Worm (Caenorhabditis elegans) whole organism, young adult: ENCODE results near the gene arrd-17.

Experiments used
- B0019.2 ChIP-seq: fragments of 200-800 bp; sonication (Bioruptor generic); conservative IDR thresholded peaks from 2 replicates; pipeline ENCODE4 v1.3.6; 2022; ENCODE audit warnings: missing genetic modification reagents, missing genetic modification characterization, missing compliant biosample characterization
- B0336.3 ChIP-seq: fragments of 200-800 bp; sonication (Bioruptor generic); IDR thresholded peaks from 2 replicates; pipeline ENCODE4 v1.3.6; 2022; ENCODE audit warnings: missing genetic modification characterization, missing compliant biosample characterization
- C06A6.2 ChIP-seq: fragments of 200-800 bp; sonication (Bioruptor generic); conservative IDR thresholded peaks from 2 replicates; pipeline ENCODE4 v1.3.6; 2022; ENCODE audit warnings: missing genetic modification characterization, missing compliant biosample characterization
- F37B4.10 ChIP-seq: fragments of 200-800 bp; sonication (Bioruptor generic); IDR thresholded peaks from 2 replicates; pipeline ENCODE4 v1.3.6; 2022; ENCODE audit warnings: missing genetic modification characterization, missing compliant biosample characterization
- Y53G8AR.9 ChIP-seq: fragments of 200-800 bp; sonication (Bioruptor generic); conservative IDR thresholded peaks from 2 replicates; pipeline ENCODE4 v1.3.6; 2022; ENCODE audit warnings: missing genetic modification reagents, missing genetic modification characterization, missing compliant biosample characterization
- Y95B8A.8 ChIP-seq: fragments of 200-800 bp; sonication (Bioruptor generic); IDR thresholded peaks from 2 replicates; pipeline ENCODE4 v1.3.6; 2022; ENCODE audit warnings: missing genetic modification reagents, missing genetic modification characterization, missing compliant biosample characterization
- ama-1 ChIP-seq, 3 experiments: fragments of 150-350 bp in 1 of 3; sonication (generic microtip) in 2 of 3; optimal IDR thresholded peaks; 2 replicates each; lab custom pipeline; 2014 to 2018; ENCODE audit warnings: missing biosample characterization in 2 of 3, missing genetic modification characterization in 2 of 3, missing genetic modification reagents in 2 of 3
- aptf-2 ChIP-seq: fragments of 200-800 bp; sonication (Bioruptor generic); conservative IDR thresholded peaks from 2 replicates; pipeline ENCODE4 v1.3.6; 2022; ENCODE audit warnings: missing genetic modification reagents, missing genetic modification characterization, missing compliant biosample characterization
- ceh-40 ChIP-seq: fragments of 200-800 bp; sonication (Bioruptor generic); IDR thresholded peaks from 2 replicates; pipeline ENCODE4 v1.3.6; 2022; ENCODE audit warnings: missing genetic modification characterization, missing compliant biosample characterization
- die-1 ChIP-seq: sonication (generic microtip); optimal IDR thresholded peaks from 2 replicates; lab custom pipeline; 2016; ENCODE audit warnings: missing genotype, mild to moderate bottlenecking, missing genetic modification characterization, missing compliant biosample characterization
- dox-1 ChIP-seq: fragments of 200-800 bp; sonication (Bioruptor generic); IDR thresholded peaks from 2 replicates; pipeline ENCODE4 v1.3.6; 2022; ENCODE audit warnings: missing genetic modification reagents, missing genetic modification characterization, missing compliant biosample characterization
- dpff-1 ChIP-seq: sonication (generic microtip); optimal IDR thresholded peaks from 2 replicates; lab custom pipeline; 2017; ENCODE audit warnings: mild to moderate bottlenecking, missing genetic modification characterization, missing compliant biosample characterization
- efl-1 ChIP-seq: fragments of 150-350 bp; optimal IDR thresholded peaks from 2 replicates; lab custom pipeline; 2014; ENCODE audit warnings: missing biosample characterization, missing genetic modification reagents, missing genetic modification characterization
- egrh-3 ChIP-seq: fragments of 200-800 bp; sonication (Bioruptor generic); IDR thresholded peaks from 2 replicates; pipeline ENCODE4 v1.3.6; 2022; ENCODE audit warnings: missing genetic modification reagents, missing genetic modification characterization, missing compliant biosample characterization
- ekl-4 ChIP-seq: fragments of 200-800 bp; sonication (Bioruptor generic); IDR thresholded peaks from 2 replicates; pipeline ENCODE4 v1.3.6; 2022; ENCODE audit warnings: missing genetic modification reagents, missing genetic modification characterization, missing compliant biosample characterization
- gei-17 ChIP-seq: fragments of 200-800 bp; sonication (Bioruptor generic); optimal IDR thresholded peaks from 2 replicates; lab custom pipeline; 2018; ENCODE audit warnings: mild to moderate bottlenecking, missing genetic modification characterization, missing compliant biosample characterization
- him-1 ChIP-seq: sonication (generic microtip); optimal IDR thresholded peaks from 2 replicates; lab custom pipeline; 2016; ENCODE audit warnings: missing genotype, missing genetic modification reagents, missing genetic modification characterization, missing compliant biosample characterization
- hlh-12 ChIP-seq: sonication (generic microtip); optimal IDR thresholded peaks from 2 replicates; lab custom pipeline; 2016; ENCODE audit warnings: missing genetic modification characterization, missing compliant biosample characterization
- hsf-1 ChIP-seq: fragments of 200-800 bp; sonication (Bioruptor generic); IDR thresholded peaks from 2 replicates; pipeline ENCODE4 v1.3.6; 2022; ENCODE audit warnings: missing genetic modification reagents, missing genetic modification characterization, missing compliant biosample characterization
- lag-1 ChIP-seq: fragments of 200-800 bp; sonication (Bioruptor generic); IDR thresholded peaks from 2 replicates; pipeline ENCODE4 v1.3.6; 2022; ENCODE audit warnings: missing genetic modification reagents, missing genetic modification characterization, missing compliant biosample characterization
- let-607 ChIP-seq, 2 experiments: fragments of 200-800 bp in 1 of 2; sonication (Bioruptor generic) in 1 of 2; sonication (generic microtip) in 1 of 2; optimal IDR thresholded peaks; 2 replicates each; lab custom pipeline; 2016 to 2018; ENCODE audit warnings: mild to moderate bottlenecking in 2 of 2, missing compliant biosample characterization in 2 of 2, missing genetic modification characterization in 2 of 2, moderate library complexity in 2 of 2, missing genotype in 1 of 2
- lin-26 ChIP-seq: fragments of 200-800 bp; sonication (Bioruptor generic); IDR thresholded peaks from 2 replicates; pipeline ENCODE4 v1.3.6; 2022; ENCODE audit warnings: missing genetic modification reagents, missing genetic modification characterization, missing compliant biosample characterization
- lin-40 ChIP-seq: sonication (generic microtip); optimal IDR thresholded peaks from 2 replicates; lab custom pipeline; 2016; ENCODE audit warnings: missing genetic modification characterization, mild to moderate bottlenecking, missing compliant biosample characterization, missing genotype, missing genetic modification reagents
- lsl-1 ChIP-seq: fragments of 200-800 bp; sonication (Bioruptor generic); optimal IDR thresholded peaks from 2 replicates; lab custom pipeline; 2018; ENCODE audit warnings: mild to moderate bottlenecking, missing genetic modification characterization, moderate library complexity, missing compliant biosample characterization
- madf-10 ChIP-seq: sonication (generic microtip); optimal IDR thresholded peaks from 2 replicates; lab custom pipeline; 2016; ENCODE audit warnings: mild to moderate bottlenecking, missing genetic modification characterization, missing compliant biosample characterization
- madf-8 ChIP-seq: fragments of 200-800 bp; sonication (Bioruptor generic); conservative IDR thresholded peaks from 2 replicates; pipeline ENCODE4 v1.3.6; 2022; ENCODE audit warnings: missing genetic modification reagents, missing genetic modification characterization, missing compliant biosample characterization
- nhr-120 ChIP-seq: fragments of 200-800 bp; sonication (Bioruptor generic); IDR thresholded peaks from 2 replicates; pipeline ENCODE4 v1.3.6; 2022; ENCODE audit warnings: missing genetic modification characterization, missing compliant biosample characterization
- nhr-179 ChIP-seq: sonication (generic microtip); optimal IDR thresholded peaks from 2 replicates; lab custom pipeline; 2016; ENCODE audit warnings: mild to moderate bottlenecking, missing genetic modification characterization, missing compliant biosample characterization
- pha-4 ChIP-seq: fragments of 150-350 bp; sonication (generic microtip); optimal IDR thresholded peaks from 2 replicates; lab custom pipeline; 2014; ENCODE audit warnings: missing biosample characterization, missing genetic modification reagents, missing genetic modification characterization
- repo-1 ChIP-seq: sonication (generic microtip); optimal IDR thresholded peaks from 2 replicates; lab custom pipeline; 2017; ENCODE audit warnings: mild to moderate bottlenecking, missing genetic modification characterization, missing compliant biosample characterization
- somi-1 ChIP-seq: fragments of 200-800 bp; sonication (Bioruptor generic); optimal IDR thresholded peaks from 2 replicates; lab custom pipeline; 2018; ENCODE audit warnings: mild to moderate bottlenecking, missing genetic modification characterization, missing compliant biosample characterization
- sptf-2 ChIP-seq: fragments of 200-800 bp; sonication (Bioruptor generic); optimal IDR thresholded peaks from 2 replicates; lab custom pipeline; 2018; ENCODE audit warnings: mild to moderate bottlenecking, missing genetic modification characterization, missing compliant biosample characterization
- tbp1 ChIP-seq: fragments of 200-800 bp; sonication (Bioruptor generic); optimal IDR thresholded peaks from 2 replicates; lab custom pipeline; 2018; ENCODE audit warnings: mild to moderate bottlenecking, missing genetic modification characterization, missing compliant biosample characterization
- tlf-1 ChIP-seq: fragments of 200-800 bp; sonication (Bioruptor generic); optimal IDR thresholded peaks from 2 replicates; lab custom pipeline; 2018; ENCODE audit warnings: mild to moderate bottlenecking, missing genetic modification characterization, missing compliant biosample characterization
- xnd-1 ChIP-seq: sonication (generic microtip); optimal IDR thresholded peaks from 2 replicates; lab custom pipeline; 2016; ENCODE audit warnings: missing genotype, missing genetic modification reagents, missing genetic modification characterization, missing compliant biosample characterization
- zfh-2 ChIP-seq: fragments of 200-800 bp; sonication (Bioruptor generic); conservative IDR thresholded peaks from 2 replicates; pipeline ENCODE4 v1.3.6; 2022; ENCODE audit warnings: missing genetic modification reagents, missing genetic modification characterization, missing compliant biosample characterization
- ztf-22 ChIP-seq: fragments of 200-800 bp; sonication (Bioruptor generic); optimal IDR thresholded peaks from 2 replicates; lab custom pipeline; 2018; ENCODE audit warnings: mild to moderate bottlenecking, missing genetic modification characterization, moderate library complexity, missing compliant biosample characterization
- ztf-28 ChIP-seq: fragments of 200-800 bp; sonication (Bioruptor generic); IDR thresholded peaks from 2 replicates; pipeline ENCODE4 v1.3.6; 2022; ENCODE audit warnings: missing genetic modification reagents, missing genetic modification characterization, missing compliant biosample characterization
- ztf-6 ChIP-seq: fragments of 200-800 bp; sonication (Bioruptor generic); IDR thresholded peaks from 2 replicates; pipeline ENCODE4 v1.3.6; 2022; ENCODE audit warnings: missing genetic modification reagents, missing genetic modification characterization, missing compliant biosample characterization

The arrd-17 gene

DNA sequence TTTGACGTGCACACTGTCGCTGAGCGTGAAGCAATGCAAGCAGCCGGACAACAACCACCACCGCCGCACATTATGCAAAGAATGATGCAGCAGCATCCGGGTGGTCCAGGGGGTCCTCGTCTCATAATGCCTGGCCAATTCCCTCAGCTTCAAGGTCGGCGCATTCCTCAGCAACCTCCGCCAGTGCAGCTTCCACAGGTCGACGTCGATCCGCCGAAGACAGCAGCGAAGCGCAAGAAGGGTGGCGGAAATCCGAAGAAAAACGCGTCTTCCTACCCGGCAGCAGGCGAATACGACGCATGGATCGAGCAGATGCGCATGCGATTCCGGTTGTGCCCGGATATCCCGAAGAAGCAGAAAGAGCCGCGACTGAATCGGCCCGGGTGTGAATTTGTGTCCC lies 20.8 kb upstream of the arrd-17 start:
- TF ChIP-seq zfh-2 (GFP tag; lab: Robert Waterston, UW) (peak; percentile 85), lin-26 (GFP tag; lab: Robert Waterston, UW) (0 out of 2 replicates have a peak, but pooled peaks have one; percentile 41), dox-1 (GFP tag; lab: Robert Waterston, UW) (peak; percentile 5; the same call in 1 of the 2 replicates), egrh-3 (GFP tag; lab: Robert Waterston, UW) (peak; percentile 77), nhr-120 (GFP tag; lab: Robert Waterston, UW) (no peak)

DNA sequence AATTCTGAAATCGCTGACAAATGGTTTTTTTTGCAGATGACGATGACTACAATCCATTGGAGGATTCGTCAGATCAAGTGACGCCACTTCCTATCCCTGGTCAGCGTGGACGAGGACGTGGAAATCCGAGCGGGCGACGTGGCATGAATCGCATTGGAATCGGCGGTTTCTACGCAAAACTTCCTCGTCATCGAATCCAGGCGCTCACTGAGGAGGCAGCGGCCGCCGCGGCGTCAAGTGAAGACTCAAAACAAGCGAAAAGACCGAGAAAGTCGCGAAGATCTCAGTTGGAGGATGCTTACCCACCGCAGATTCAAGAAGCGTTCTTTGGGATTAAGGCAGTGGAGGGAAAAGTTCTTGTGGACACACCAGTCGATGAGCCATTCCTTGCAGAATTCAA lies 17.9 kb upstream of the arrd-17 start:
- peak; percentile 65 for TF ChIP-seq zfh-2 (GFP tag; lab: Robert Waterston, UW)
- no peak for TF ChIP-seq efl-1 (GFP tag; lab: Kevin White, UChicago)

DNA sequence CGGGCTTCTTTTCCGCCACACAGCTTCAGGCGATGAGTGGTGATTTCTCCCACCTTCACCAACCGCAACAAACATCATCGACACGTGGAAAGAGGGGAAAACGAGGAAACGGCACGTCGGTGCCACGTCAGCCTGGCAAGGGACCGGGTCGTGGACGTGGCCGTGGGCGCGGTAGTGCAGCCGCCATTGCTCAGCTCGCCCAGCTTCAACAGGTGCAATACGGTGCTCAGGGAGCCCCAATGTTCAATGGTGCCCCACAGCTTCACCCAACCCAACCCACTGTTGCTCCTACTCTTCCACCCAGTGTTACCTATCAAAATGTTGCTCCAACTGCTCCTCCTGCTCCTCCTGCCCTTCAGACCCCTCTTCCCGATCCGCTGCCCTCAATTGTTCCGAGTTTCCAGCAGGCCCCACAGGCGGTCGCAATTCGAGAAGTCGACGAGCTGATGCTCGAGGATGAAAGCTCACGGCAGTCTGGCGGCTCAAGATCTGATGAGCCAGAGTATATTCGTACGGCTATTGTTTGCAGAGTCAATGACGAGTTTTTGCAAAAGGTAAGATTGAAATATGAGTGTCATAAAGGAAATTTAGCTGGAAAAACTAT lies 15.4 kb upstream of the arrd-17 start:
- TF ChIP-seq pha-4, result no peak
- no peak for TF ChIP-seq lag-1 (GFP tag; lab: Robert Waterston, UW)
- TF ChIP-seq lin-40 (tag; lab: Kevin White, UChicago), result no peak
- TF ChIP-seq let-607 (tag; optimal IDR thresholded peaks at IDR 0.05; lab: Kevin White, UChicago), result no peak
- TF ChIP-seq hlh-12 (tag; lab: Kevin White, UChicago), result no peak
- no peak for TF ChIP-seq ztf-28
- no peak for TF ChIP-seq B0336.3 (GFP tag; lab: Robert Waterston, UW)
- TF ChIP-seq sptf-2 (GFP tag; lab: Kevin White, UChicago), result no peak
- no peak for TF ChIP-seq ama-1 (optimal IDR thresholded peaks at IDR 0.05; lab: Kevin White, UChicago)
- no peak for TF ChIP-seq ama-1 (GFP tag; optimal IDR thresholded peaks at IDR 0.05; lab: Kevin White, UChicago)
- TF ChIP-seq dox-1 (GFP tag; lab: Robert Waterston, UW), result peak; percentile 19; the same call in 1 of the 2 replicates
- TF ChIP-seq tbp1 (GFP tag; lab: Kevin White, UChicago), result no peak
- no peak for TF ChIP-seq C06A6.2 (GFP tag; lab: Robert Waterston, UW)
- TF ChIP-seq gei-17 (GFP tag; lab: Kevin White, UChicago), result no peak
- TF ChIP-seq Y53G8AR.9 (GFP tag; lab: Robert Waterston, UW), result no peak
- no peak for TF ChIP-seq ztf-22 (GFP tag; lab: Kevin White, UChicago)
- TF ChIP-seq efl-1 (GFP tag; lab: Kevin White, UChicago), result no peak
- no peak for TF ChIP-seq F37B4.10
- TF ChIP-seq hsf-1 (GFP tag; lab: Robert Waterston, UW), result no peak
- TF ChIP-seq madf-8 (GFP tag; lab: Robert Waterston, UW), result no peak
- no peak for TF ChIP-seq tlf-1
- peak; percentile 77 for TF ChIP-seq egrh-3 (GFP tag; lab: Robert Waterston, UW)
- TF ChIP-seq die-1 (tag; lab: Kevin White, UChicago), result no peak
- no peak for TF ChIP-seq repo-1 (tag; lab: Kevin White, UChicago)
- no peak for TF ChIP-seq ekl-4
- TF ChIP-seq madf-10 (tag; lab: Kevin White, UChicago), result no peak
- TF ChIP-seq somi-1, result no peak
- no peak for TF ChIP-seq aptf-2 (GFP tag; lab: Robert Waterston, UW)
- no peak for TF ChIP-seq lsl-1 (GFP tag; lab: Kevin White, UChicago)
- no peak for TF ChIP-seq xnd-1 (tag; lab: Kevin White, UChicago)
- peak; percentile 91 for TF ChIP-seq zfh-2 (GFP tag; lab: Robert Waterston, UW)
- TF ChIP-seq ztf-6 (GFP tag; lab: Robert Waterston, UW), result 0 out of 2 replicates have a peak, but pooled peaks have one; percentile 8
- no peak for TF ChIP-seq nhr-179 (tag; lab: Kevin White, UChicago)
- no peak for TF ChIP-seq him-1
- no peak for TF ChIP-seq ceh-40
- no peak for TF ChIP-seq dpff-1 (tag; lab: Kevin White, UChicago)
- TF ChIP-seq Y95B8A.8 (GFP tag; lab: Robert Waterston, UW), result 0 out of 2 replicates have a peak, but pooled peaks have one; percentile 11
- TF ChIP-seq B0019.2 (GFP tag; lab: Robert Waterston, UW), result no peak
